Fruit fly (Drosophila melanogaster) whole organism, embryonic: ENCODE results near the gene Smvt.

Source experiments
- Asciz ChIP-seq: fragments of 200-800 bp; sonication (Bioruptor generic); optimal IDR thresholded peaks from 2 replicates; lab custom pipeline; 2017; ENCODE audit warnings: missing biosample characterization, mild to moderate bottlenecking, missing genetic modification characterization, missing genetic modification reagents
- Atf3 ChIP-seq: fragments of 200-800 bp; sonication (Bioruptor generic); optimal IDR thresholded peaks from 3 replicates; lab custom pipeline; 2016; ENCODE audit warnings: missing biosample characterization, missing genetic modification characterization
- Blimp-1 ChIP-seq: fragments of 200-800 bp; sonication (Bioruptor generic); optimal IDR thresholded peaks from 3 replicates; lab custom pipeline; 2018; ENCODE audit warnings: missing biosample characterization, missing genetic modification characterization, mild to moderate bottlenecking, moderate library complexity, missing genetic modification reagents
- BtbVII ChIP-seq: fragments of 200-800 bp; sonication (Bioruptor generic); optimal IDR thresholded peaks from 3 replicates; lab custom pipeline; 2017; ENCODE audit warnings: missing biosample characterization, mild to moderate bottlenecking, missing genetic modification characterization
- CG11695 ChIP-seq: fragments of 200-800 bp; sonication (Bioruptor generic); IDR thresholded peaks from 3 replicates; pipeline ENCODE4 v1.3.6; 2022; ENCODE audit warnings: missing biosample characterization, missing genetic modification characterization
- CG12299 ChIP-seq: fragments of 200-800 bp; sonication (Bioruptor generic); optimal IDR thresholded peaks from 2 replicates; lab custom pipeline; 2018; ENCODE audit warnings: missing biosample characterization, mild to moderate bottlenecking, missing genetic modification characterization
- CG13287 ChIP-seq: fragments of 200-800 bp; sonication (Bioruptor generic); IDR thresholded peaks from 2 replicates; pipeline ENCODE4 v1.3.6; 2022; ENCODE audit warnings: missing biosample characterization, missing genetic modification characterization; ENCODE audit not compliant: partially characterized antibody
- CG14860 ChIP-seq: fragments of 200-800 bp; sonication (Bioruptor generic); IDR thresholded peaks from 3 replicates; pipeline ENCODE4 v1.3.6; 2022; ENCODE audit warnings: missing biosample characterization, missing genetic modification characterization; ENCODE audit not compliant: partially characterized antibody
- CG15011 ChIP-seq: fragments of 200-800 bp; sonication (Bioruptor generic); optimal IDR thresholded peaks from 3 replicates; lab custom pipeline; 2018; ENCODE audit warnings: missing biosample characterization, mild to moderate bottlenecking, missing genetic modification characterization
- CG15514 ChIP-seq: fragments of 200-800 bp; sonication (Bioruptor generic); optimal IDR thresholded peaks from 3 replicates; lab custom pipeline; 2017; ENCODE audit warnings: missing biosample characterization, missing genetic modification characterization, mild to moderate bottlenecking, moderate library complexity, missing genetic modification reagents
- CG17328 ChIP-seq: fragments of 200-800 bp; sonication (Bioruptor generic); IDR thresholded peaks from 2 replicates; pipeline ENCODE4 v1.3.6; 2022; ENCODE audit warnings: missing biosample characterization, missing genetic modification characterization
- CG17359 ChIP-seq: fragments of 200-800 bp; sonication (Bioruptor generic); optimal IDR thresholded peaks from 3 replicates; lab custom pipeline; 2018; ENCODE audit warnings: missing biosample characterization, mild to moderate bottlenecking, missing genetic modification characterization, moderate library complexity
- CG17829 ChIP-seq: fragments of 200-800 bp; optimal IDR thresholded peaks from 2 replicates; lab custom pipeline; 2019; ENCODE audit warnings: missing biosample characterization, mild to moderate bottlenecking, missing genetic modification characterization, moderate library complexity
- CG31388 ChIP-seq: fragments of 200-800 bp; sonication (Bioruptor generic); optimal IDR thresholded peaks from 2 replicates; lab custom pipeline; 2016; ENCODE audit warnings: missing biosample characterization, missing genetic modification characterization
- CG31441 ChIP-seq: fragments of 200-800 bp; sonication (Bioruptor generic); IDR thresholded peaks from 2 replicates; pipeline ENCODE4 v1.3.6; 2022; ENCODE audit warnings: missing biosample characterization, missing genetic modification characterization
- CG3281 ChIP-seq: fragments of 200-800 bp; sonication (Bioruptor generic); optimal IDR thresholded peaks from 3 replicates; lab custom pipeline; 2017; ENCODE audit warnings: missing biosample characterization, mild to moderate bottlenecking, missing genetic modification characterization
- CG3847 ChIP-seq: fragments of 200-800 bp; sonication (Bioruptor generic); IDR thresholded peaks from 2 replicates; pipeline ENCODE4 v1.3.6; 2022; ENCODE audit warnings: missing biosample characterization, missing genetic modification characterization
- CG4328 ChIP-seq: fragments of 200-800 bp; sonication (Bioruptor generic); optimal IDR thresholded peaks from 3 replicates; lab custom pipeline; 2017; ENCODE audit warnings: missing biosample characterization, missing genetic modification reagents, missing genetic modification characterization
- CG4360 ChIP-seq: fragments of 200-800 bp; sonication (Bioruptor generic); IDR thresholded peaks from 2 replicates; pipeline ENCODE4 v1.3.6; 2022; ENCODE audit warnings: missing biosample characterization, missing genetic modification characterization
- CG4424 ChIP-seq: fragments of 200-800 bp; sonication (Bioruptor generic); optimal IDR thresholded peaks from 3 replicates; lab custom pipeline; 2016; ENCODE audit warnings: missing biosample characterization, missing genetic modification characterization
- CG8281 ChIP-seq: fragments of 200-800 bp; sonication (Bioruptor generic); optimal IDR thresholded peaks from 2 replicates; lab custom pipeline; 2018; ENCODE audit warnings: missing biosample characterization, mild to moderate bottlenecking, missing genetic modification characterization, moderate library complexity
- CG8290 ChIP-seq, 3 experiments: fragments of 200-800 bp; sonication (Bioruptor generic); optimal IDR thresholded peaks; 2 replicates each; lab custom pipeline; 2016 to 2019; ENCODE audit warnings: missing biosample characterization in 3 of 3, missing genetic modification characterization in 3 of 3, mild to moderate bottlenecking in 2 of 3, moderate library complexity in 1 of 3
- CTCF ChIP-seq: fragments of 200-800 bp; sonication (Bioruptor generic); optimal IDR thresholded peaks from 2 replicates; lab custom pipeline; 2017; ENCODE audit warnings: missing biosample characterization, mild to moderate bottlenecking, missing genetic modification characterization, moderate library complexity
- Dek ChIP-seq: fragments of 200-800 bp; sonication (Bioruptor generic); optimal IDR thresholded peaks from 3 replicates; lab custom pipeline; 2019; ENCODE audit warnings: missing biosample characterization, mild to moderate bottlenecking, missing genetic modification characterization, moderate library complexity
- Dip3 ChIP-seq: fragments of 200-800 bp; sonication (Bioruptor generic); optimal IDR thresholded peaks from 3 replicates; lab custom pipeline; 2016; ENCODE audit warnings: missing biosample characterization, missing genetic modification characterization
- Dll ChIP-seq: fragments of 200-800 bp; sonication (Bioruptor generic); IDR thresholded peaks from 4 replicates; pipeline ENCODE4 v1.3.6; 2022; ENCODE audit warnings: missing biosample characterization, missing genetic modification characterization; ENCODE audit not compliant: partially characterized antibody
- Ets65A ChIP-seq: fragments of 200-800 bp; sonication (Bioruptor generic); peaks from one replicate; lab custom pipeline; 2016; ENCODE audit warnings: missing biosample characterization, missing genetic modification characterization
- Fer1 ChIP-seq: fragments of 200-800 bp; sonication (Bioruptor generic); optimal IDR thresholded peaks from 2 replicates; lab custom pipeline; 2017; ENCODE audit warnings: missing biosample characterization, mild to moderate bottlenecking, missing genetic modification characterization
- GATAe ChIP-seq: fragments of 200-800 bp; sonication (Bioruptor generic); conservative IDR thresholded peaks from 2 replicates; pipeline ENCODE4 v1.3.6; 2022; ENCODE audit warnings: missing biosample characterization, missing genetic modification characterization
- H15 ChIP-seq: fragments of 200-800 bp; sonication (Bioruptor generic); IDR thresholded peaks from 3 replicates; pipeline ENCODE4 v1.3.6; 2022; ENCODE audit warnings: missing biosample characterization, missing genetic modification characterization
- H2.0 ChIP-seq: fragments of 200-800 bp; sonication (Bioruptor generic); IDR thresholded peaks from 2 replicates; pipeline ENCODE4 v1.3.6; 2022; ENCODE audit warnings: missing biosample characterization, missing genetic modification characterization
- Hey ChIP-seq: fragments of 200-800 bp; sonication (Bioruptor generic); optimal IDR thresholded peaks from 3 replicates; lab custom pipeline; 2018; ENCODE audit warnings: missing biosample characterization, mild to moderate bottlenecking, missing genetic modification characterization
- HmgD ChIP-seq: fragments of 200-800 bp; sonication (Bioruptor generic); optimal IDR thresholded peaks from 3 replicates; lab custom pipeline; 2016; ENCODE audit warnings: missing biosample characterization, missing genetic modification characterization
- MTF-1 ChIP-seq: fragments of 200-800 bp; sonication (Bioruptor generic); optimal IDR thresholded peaks from 2 replicates; lab custom pipeline; 2018; ENCODE audit warnings: missing biosample characterization, mild to moderate bottlenecking, missing genetic modification characterization, borderline replicate concordance
- Opbp ChIP-seq: fragments of 200-800 bp; sonication (Bioruptor generic); IDR thresholded peaks from 3 replicates; pipeline ENCODE4 v1.3.6; 2022; ENCODE audit warnings: missing biosample characterization, missing genetic modification characterization; ENCODE audit not compliant: partially characterized antibody
- Scr ChIP-seq: fragments of 200-800 bp; sonication (Bioruptor generic); IDR thresholded peaks from 2 replicates; pipeline ENCODE4 v1.3.6; 2022; ENCODE audit warnings: missing biosample characterization, missing genetic modification characterization; ENCODE audit not compliant: partially characterized antibody
- Sry-β ChIP-seq: fragments of 200-800 bp; sonication (Bioruptor generic); optimal IDR thresholded peaks from 2 replicates; lab custom pipeline; 2018; ENCODE audit warnings: missing biosample characterization, mild to moderate bottlenecking, missing genetic modification characterization, moderate library complexity
- az2 ChIP-seq: fragments of 200-800 bp; sonication (Bioruptor generic); optimal IDR thresholded peaks from 3 replicates; lab custom pipeline; 2016; ENCODE audit warnings: missing biosample characterization, missing genetic modification characterization
- dati ChIP-seq: fragments of 200-800 bp; sonication (Bioruptor generic); IDR thresholded peaks from 2 replicates; pipeline ENCODE4 v1.3.6; 2022; ENCODE audit warnings: missing biosample characterization, missing genetic modification characterization
- gsb ChIP-seq: fragments of 200-800 bp; sonication (Bioruptor generic); IDR thresholded peaks from 2 replicates; pipeline ENCODE4 v1.3.6; 2022; ENCODE audit warnings: missing biosample characterization, missing genetic modification characterization
- nerfin-1 ChIP-seq: fragments of 200-800 bp; sonication (Bioruptor generic); optimal IDR thresholded peaks from 3 replicates; lab custom pipeline; 2019; ENCODE audit warnings: missing biosample characterization, mild to moderate bottlenecking, missing genetic modification characterization, moderate library complexity
- oc ChIP-seq: fragments of 200-800 bp; sonication (Bioruptor generic); optimal IDR thresholded peaks from 2 replicates; lab custom pipeline; 2018; ENCODE audit warnings: missing biosample characterization, mild to moderate bottlenecking, missing genetic modification characterization, moderate library complexity
- pita ChIP-seq: fragments of 200-800 bp; sonication (Bioruptor generic); optimal IDR thresholded peaks from 2 replicates; lab custom pipeline; 2017; ENCODE audit warnings: missing biosample characterization, mild to moderate bottlenecking, missing genetic modification characterization
- pros ChIP-seq: fragments of 200-800 bp; sonication (Bioruptor generic); optimal IDR thresholded peaks from 3 replicates; lab custom pipeline; 2019; ENCODE audit warnings: missing biosample characterization, mild to moderate bottlenecking, missing genetic modification characterization, moderate library complexity
- rib ChIP-seq: fragments of 200-800 bp; sonication (Bioruptor generic); IDR thresholded peaks from 2 replicates; pipeline ENCODE4 v1.3.6; 2022; ENCODE audit warnings: missing biosample characterization, missing genetic modification characterization
- ro ChIP-seq: fragments of 200-800 bp; sonication (Bioruptor generic); IDR thresholded peaks from 2 replicates; pipeline ENCODE4 v1.3.6; 2022; ENCODE audit warnings: missing biosample characterization, missing genetic modification characterization
- scrt ChIP-seq: fragments of 200-800 bp; sonication (Bioruptor generic); optimal IDR thresholded peaks from 2 replicates; lab custom pipeline; 2018; ENCODE audit warnings: missing biosample characterization, mild to moderate bottlenecking, missing genetic modification characterization, moderate library complexity
- so ChIP-seq: fragments of 200-800 bp; sonication (Bioruptor generic); IDR thresholded peaks from 3 replicates; pipeline ENCODE4 v1.3.6; 2022; ENCODE audit warnings: missing biosample characterization, missing genetic modification characterization
- sqz ChIP-seq: fragments of 200-800 bp; sonication (Bioruptor generic); optimal IDR thresholded peaks from 3 replicates; lab custom pipeline; 2018; ENCODE audit warnings: missing biosample characterization, mild to moderate bottlenecking, missing genetic modification characterization
- wdn ChIP-seq: fragments of 200-800 bp; sonication (Bioruptor generic); IDR thresholded peaks from 2 replicates; pipeline ENCODE4 v1.3.6; 2022; ENCODE audit warnings: missing biosample characterization, missing genetic modification characterization
- z ChIP-seq: fragments of 200-800 bp; sonication (Bioruptor generic); IDR thresholded peaks from 3 replicates; pipeline ENCODE4 v1.3.6; 2022; ENCODE audit warnings: missing biosample characterization, missing genetic modification characterization

The Smvt gene

DNA sequence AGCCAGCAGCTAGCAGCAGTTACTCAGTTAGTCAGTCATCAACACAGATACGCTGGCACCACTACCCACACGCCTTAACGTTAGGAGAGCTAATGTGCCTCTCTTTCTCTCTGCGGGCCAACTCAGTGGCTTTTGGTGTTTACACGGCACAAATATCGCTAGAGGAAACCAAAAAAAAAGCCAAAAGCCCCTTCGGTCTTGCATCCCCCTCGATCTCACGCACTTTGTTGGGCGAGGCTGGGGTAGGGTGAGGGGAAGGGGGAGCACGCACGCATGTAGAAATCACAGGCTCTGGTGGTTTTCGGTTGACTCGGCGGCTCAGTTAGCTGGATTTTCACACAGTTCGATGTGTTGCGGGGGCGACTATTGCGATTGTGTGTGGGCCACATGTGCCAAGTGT, 39.4 kb downstream of the Smvt start (continued):
- no peak for TF ChIP-seq Scr (GFP tag; lab: Robert Waterston, UW)
- TF ChIP-seq pros (GFP tag; lab: Kevin White, UChicago): peak; percentile 14
- no peak for TF ChIP-seq z (GFP tag; lab: Robert Waterston, UW)
- no peak for TF ChIP-seq CG31441 (GFP tag; lab: Robert Waterston, UW)
- peak; percentile 63 for TF ChIP-seq sqz
- no peak for TF ChIP-seq Opbp
- TF ChIP-seq CG12299 (tag; lab: Kevin White, UChicago): no peak
- TF ChIP-seq scrt (GFP tag; lab: Kevin White, UChicago): no peak
- TF ChIP-seq CG8281 (tag; lab: Kevin White, UChicago): no peak
- TF ChIP-seq CG11695 (GFP tag; lab: Robert Waterston, UW): 0 out of 3 replicates have a peak, but pooled peaks have one; percentile 29
- TF ChIP-seq CG15514 (GFP tag; lab: Kevin White, UChicago): peak; percentile 25
- TF ChIP-seq CG8290 (GFP tag; optimal IDR thresholded peaks at IDR 0.05; lab: Kevin White, UChicago): no peak
- peak in 1 of 2 experiments; percentile 43 for TF ChIP-seq CG8290 (tag; optimal IDR thresholded peaks at IDR 0.05; lab: Kevin White, UChicago)
- no peak for TF ChIP-seq CG4360 (GFP tag; lab: Robert Waterston, UW)
- no peak for TF ChIP-seq Dek
- no peak for TF ChIP-seq dati
- no peak for TF ChIP-seq CG31388 (GFP tag; lab: Kevin White, UChicago)
- TF ChIP-seq so: peak; percentile 52; the same call in 1 of the 3 replicates
- TF ChIP-seq Hey: no peak
- no peak for TF ChIP-seq Ets65A (GFP tag; lab: Kevin White, UChicago)
- TF ChIP-seq CG15011 (GFP tag; lab: Kevin White, UChicago): no peak
- TF ChIP-seq CG3847: no peak
- TF ChIP-seq CTCF (GFP tag; lab: Kevin White, UChicago): no peak
- no peak for TF ChIP-seq Atf3 (GFP tag; lab: Kevin White, UChicago)
- TF ChIP-seq Asciz (GFP tag; lab: Kevin White, UChicago): no peak
- no peak for TF ChIP-seq H15 (GFP tag; lab: Robert Waterston, UW)
- peak; percentile 38 for TF ChIP-seq CG17359
- peak; percentile 53 for TF ChIP-seq Fer1 (GFP tag; lab: Kevin White, UChicago)
- no peak for TF ChIP-seq MTF-1
- TF ChIP-seq CG13287 (GFP tag; lab: Robert Waterston, UW): no peak
- no peak for TF ChIP-seq nerfin-1
- no peak for TF ChIP-seq pita (GFP tag; lab: Kevin White, UChicago)
- no peak for TF ChIP-seq wdn
- no peak for TF ChIP-seq az2 (GFP tag; lab: Kevin White, UChicago)
- no peak for TF ChIP-seq GATAe (GFP tag; lab: Robert Waterston, UW)
- TF ChIP-seq Blimp-1 (GFP tag; lab: Kevin White, UChicago): no peak
- TF ChIP-seq CG17829 (tag; lab: Kevin White, UChicago): no peak
- no peak for TF ChIP-seq CG3281
- 0 out of 3 replicates have a peak, but pooled peaks have one; percentile 28 for TF ChIP-seq CG14860 (GFP tag; lab: Robert Waterston, UW)
- no peak for TF ChIP-seq rib (GFP tag; lab: Robert Waterston, UW)
- TF ChIP-seq Sry-β (GFP tag; lab: Kevin White, UChicago): no peak
- no peak for TF ChIP-seq Dll (GFP tag; lab: Robert Waterston, UW)
- TF ChIP-seq oc (tag; lab: Kevin White, UChicago): peak; percentile 23
- TF ChIP-seq CG4424: no peak
- TF ChIP-seq Dip3 (GFP tag; lab: Kevin White, UChicago): no peak
- TF ChIP-seq CG4328: no peak
- no peak for TF ChIP-seq HmgD (GFP tag; lab: Kevin White, UChicago)
- no peak for TF ChIP-seq CG17328 (GFP tag; lab: Robert Waterston, UW)
- TF ChIP-seq gsb (GFP tag; lab: Robert Waterston, UW): no peak
- TF ChIP-seq BtbVII: no peak
- TF ChIP-seq H2.0 (GFP tag; lab: Robert Waterston, UW): no peak
- no peak for TF ChIP-seq ro
